Worm (Caenorhabditis elegans) whole organism, L4 larva: Measurements from ENCODE around the gene F31E8.5.

Experiments
- F10B5.3 ChIP-seq: sonication (generic microtip); optimal IDR thresholded peaks from 2 replicates; lab custom pipeline; 2016; ENCODE audit warnings: mild to moderate bottlenecking, missing genetic modification characterization, missing compliant biosample characterization
- F26F4.8 ChIP-seq: fragments of 200-800 bp; sonication (Bioruptor generic); conservative IDR thresholded peaks from 2 replicates; pipeline ENCODE4 v1.3.6; 2022; ENCODE audit warnings: missing genetic modification characterization, missing compliant biosample characterization
- F49E8.2 ChIP-seq: sonication (generic microtip); optimal IDR thresholded peaks from 2 replicates; lab custom pipeline; 2016; ENCODE audit warnings: missing compliant biosample characterization, mild to moderate bottlenecking, missing genetic modification characterization, borderline replicate concordance
- R02D3.7 ChIP-seq: fragments of 150-350 bp; sonication (generic microtip); optimal IDR thresholded peaks from 3 replicates; lab custom pipeline; 2014; ENCODE audit warnings: missing biosample characterization, missing genetic modification characterization
- T20F7.1 ChIP-seq: fragments of 200-800 bp; sonication (Bioruptor generic); optimal IDR thresholded peaks from 2 replicates; lab custom pipeline; 2018; ENCODE audit warnings: mild to moderate bottlenecking, missing genetic modification characterization, missing compliant biosample characterization
- T26A8.4 ChIP-seq: fragments of 200-800 bp; sonication (Bioruptor generic); IDR thresholded peaks from 2 replicates; pipeline ENCODE4 v1.3.6; 2022; ENCODE audit warnings: missing genetic modification characterization, missing compliant biosample characterization
- Y105C5A.15 ChIP-seq: fragments of 200-800 bp; sonication (Bioruptor generic); IDR thresholded peaks from 2 replicates; pipeline ENCODE4 v1.3.6; 2022; ENCODE audit warnings: missing genetic modification characterization, missing compliant biosample characterization
- aha-1 ChIP-seq: fragments of 150-350 bp; peaks from one replicate; lab custom pipeline; 2014; ENCODE audit warnings: missing biosample characterization, missing genetic modification characterization
- ceh-28 ChIP-seq: fragments of 150-350 bp; optimal IDR thresholded peaks from 2 replicates; lab custom pipeline; 2014; ENCODE audit warnings: missing biosample characterization, missing genetic modification reagents, missing genetic modification characterization
- ceh-44 ChIP-seq: fragments of 200-800 bp; sonication (Bioruptor generic); IDR thresholded peaks from 2 replicates; pipeline ENCODE4 v1.3.6; 2022; ENCODE audit warnings: missing genetic modification reagents, missing genetic modification characterization, missing compliant biosample characterization
- ces-1 ChIP-seq: fragments of 150-350 bp; sonication (generic microtip); optimal IDR thresholded peaks from 4 replicates; lab custom pipeline; 2014; ENCODE audit warnings: missing biosample characterization, missing genetic modification reagents, missing genetic modification characterization
- ctbp-1 ChIP-seq: fragments of 200-800 bp; sonication (Bioruptor generic); IDR thresholded peaks from 2 replicates; pipeline ENCODE4 v1.3.6; 2022; ENCODE audit warnings: missing genetic modification reagents, missing genetic modification characterization, missing compliant biosample characterization
- daf-16 ChIP-seq, 3 experiments: sonication (generic microtip); optimal IDR thresholded peaks; 2 replicates each; lab custom pipeline; 2016 to 2017; ENCODE audit warnings: missing genetic modification characterization in 3 of 3, missing genetic modification reagents in 3 of 3, mild to moderate bottlenecking in 2 of 3, missing compliant biosample characterization in 2 of 3, missing biosample characterization in 1 of 3, moderate library complexity in 1 of 3
- daf-19 ChIP-seq: fragments of 200-800 bp; sonication (Bioruptor generic); conservative IDR thresholded peaks from 2 replicates; pipeline ENCODE4 v1.3.6; 2022; ENCODE audit warnings: missing genetic modification characterization, missing compliant biosample characterization
- daf-8 ChIP-seq: fragments of 200-800 bp; sonication (Bioruptor generic); IDR thresholded peaks from 2 replicates; pipeline ENCODE4 v1.3.6; 2022; ENCODE audit warnings: missing genetic modification characterization, missing compliant biosample characterization
- dmd-6 ChIP-seq: fragments of 200-800 bp; sonication (Bioruptor generic); IDR thresholded peaks from 2 replicates; pipeline ENCODE4 v1.3.6; 2022; ENCODE audit warnings: missing genetic modification reagents, missing genetic modification characterization, missing compliant biosample characterization
- dmd-9 ChIP-seq: fragments of 200-800 bp; sonication (Bioruptor generic); IDR thresholded peaks from 2 replicates; pipeline ENCODE4 v1.3.6; 2022; ENCODE audit warnings: missing genetic modification reagents, missing genetic modification characterization, missing compliant biosample characterization
- dpl-1 ChIP-seq: fragments of 150-350 bp; optimal IDR thresholded peaks from 2 replicates; lab custom pipeline; 2014; ENCODE audit warnings: missing biosample characterization, missing genetic modification reagents, missing genetic modification characterization
- dve-1 ChIP-seq: sonication (generic microtip); optimal IDR thresholded peaks from 2 replicates; lab custom pipeline; 2017; ENCODE audit warnings: antibody characterized with exemption, mild to moderate bottlenecking, missing genetic modification characterization, missing compliant biosample characterization; ENCODE audit not compliant: insufficient read depth
- egl-27 ChIP-seq: sonication (generic microtip); optimal IDR thresholded peaks from 3 replicates; lab custom pipeline; 2017; ENCODE audit warnings: missing biosample characterization, missing genetic modification reagents, missing genetic modification characterization
- fos-1 ChIP-seq: fragments of 150-350 bp; optimal IDR thresholded peaks from 2 replicates; lab custom pipeline; 2014; ENCODE audit warnings: missing biosample characterization, missing genetic modification characterization
- hif-1 ChIP-seq, 2 experiments: sonication (generic microtip); optimal IDR thresholded peaks; 2 replicates each; lab custom pipeline; 2016 to 2017; ENCODE audit warnings: missing compliant biosample characterization in 2 of 2, missing genetic modification characterization in 2 of 2, missing genetic modification reagents in 2 of 2, missing genotype in 2 of 2, mild to moderate bottlenecking in 1 of 2
- hlh-11 ChIP-seq: fragments of 200-800 bp; sonication (Bioruptor generic); optimal IDR thresholded peaks from 2 replicates; lab custom pipeline; 2018; ENCODE audit warnings: mild to moderate bottlenecking, missing genetic modification characterization, missing compliant biosample characterization
- hlh-30 ChIP-seq: sonication (generic microtip); optimal IDR thresholded peaks from 2 replicates; lab custom pipeline; 2017; ENCODE audit warnings: antibody characterized with exemption, mild to moderate bottlenecking, missing genetic modification characterization, missing compliant biosample characterization; ENCODE audit not compliant: insufficient read depth
- lin-1 ChIP-seq: fragments of 200-800 bp; sonication (Bioruptor generic); IDR thresholded peaks from 2 replicates; pipeline ENCODE4 v1.3.6; 2022; ENCODE audit warnings: missing genetic modification reagents, missing genetic modification characterization, missing compliant biosample characterization
- lin-13 ChIP-seq: fragments of 150-350 bp; optimal IDR thresholded peaks from 2 replicates; lab custom pipeline; 2014; ENCODE audit warnings: missing biosample characterization, missing genetic modification reagents, missing genetic modification characterization
- lin-29 ChIP-seq: fragments of 200-800 bp; sonication (Bioruptor generic); IDR thresholded peaks from 2 replicates; pipeline ENCODE4 v1.3.6; 2022; ENCODE audit warnings: missing genetic modification reagents, missing genetic modification characterization, missing compliant biosample characterization
- lin-39 ChIP-seq: fragments of 150-350 bp; optimal IDR thresholded peaks from 2 replicates; lab custom pipeline; 2014; ENCODE audit warnings: missing biosample characterization, missing genetic modification reagents, missing genetic modification characterization
- lsy-2 ChIP-seq, 2 experiments: fragments of 150-350 bp in 1 of 2; sonication (generic microtip) in 1 of 2; optimal IDR thresholded peaks; 2 replicates each; lab custom pipeline; 2014 to 2017; ENCODE audit warnings: missing biosample characterization in 2 of 2, missing genetic modification characterization in 2 of 2
- mdl-1 ChIP-seq, 2 experiments: fragments of 150-350 bp in 1 of 2; sonication (generic microtip) in 1 of 2; optimal IDR thresholded peaks; 2 replicates each; lab custom pipeline; 2014 to 2017; ENCODE audit warnings: missing biosample characterization in 2 of 2, missing genetic modification characterization in 2 of 2
- mep-1 ChIP-seq: fragments of 150-350 bp; sonication (generic microtip); optimal IDR thresholded peaks from 3 replicates; lab custom pipeline; 2014; ENCODE audit warnings: missing biosample characterization, missing genetic modification characterization
- mes-2 ChIP-seq: sonication (generic microtip); optimal IDR thresholded peaks from 2 replicates; lab custom pipeline; 2016; ENCODE audit warnings: missing genotype, mild to moderate bottlenecking, missing genetic modification characterization, missing compliant biosample characterization; ENCODE audit not compliant: poor library complexity, severe bottlenecking
- nhr-10 ChIP-seq: fragments of 150-350 bp; optimal IDR thresholded peaks from 2 replicates; lab custom pipeline; 2014; ENCODE audit warnings: missing biosample characterization, missing genetic modification characterization
- nhr-111 ChIP-seq: fragments of 200-800 bp; sonication (Bioruptor generic); optimal IDR thresholded peaks from 2 replicates; lab custom pipeline; 2018; ENCODE audit warnings: mild to moderate bottlenecking, missing genetic modification characterization, missing compliant biosample characterization
- nhr-25 ChIP-seq: sonication (generic microtip); optimal IDR thresholded peaks from 2 replicates; lab custom pipeline; 2017; ENCODE audit warnings: missing genetic modification characterization, mild to moderate bottlenecking, missing compliant biosample characterization, antibody characterized with exemption, moderate library complexity, borderline replicate concordance; ENCODE audit not compliant: insufficient read depth
- nhr-28 ChIP-seq: fragments of 150-350 bp; optimal IDR thresholded peaks from 2 replicates; lab custom pipeline; 2014; ENCODE audit warnings: missing biosample characterization, missing genetic modification characterization
- nhr-42 ChIP-seq: fragments of 200-800 bp; sonication (Bioruptor generic); IDR thresholded peaks from 2 replicates; pipeline ENCODE4 v1.3.6; 2022; ENCODE audit warnings: missing genetic modification characterization, missing compliant biosample characterization
- nhr-6 ChIP-seq: fragments of 150-350 bp; optimal IDR thresholded peaks from 2 replicates; lab custom pipeline; 2014; ENCODE audit warnings: missing biosample characterization, missing genetic modification characterization
- nhr-76 ChIP-seq: fragments of 150-350 bp; optimal IDR thresholded peaks from 2 replicates; lab custom pipeline; 2014; ENCODE audit warnings: missing biosample characterization, missing genetic modification characterization
- nhr-77 ChIP-seq: fragments of 150-350 bp; optimal IDR thresholded peaks from 2 replicates; lab custom pipeline; 2014; ENCODE audit warnings: missing biosample characterization, missing genetic modification characterization
- php-3 ChIP-seq: fragments of 200-800 bp; sonication (Bioruptor generic); IDR thresholded peaks from 2 replicates; pipeline ENCODE4 v1.3.6; 2022; ENCODE audit warnings: missing genetic modification reagents, missing genetic modification characterization, missing compliant biosample characterization
- set-16 ChIP-seq: fragments of 200-800 bp; sonication (Bioruptor generic); IDR thresholded peaks from 2 replicates; pipeline ENCODE4 v1.3.6; 2022; ENCODE audit warnings: missing genetic modification reagents, missing genetic modification characterization, missing compliant biosample characterization
- snpc-1.2 ChIP-seq: fragments of 200-800 bp; sonication (Bioruptor generic); IDR thresholded peaks from 2 replicates; pipeline ENCODE4 v1.3.6; 2022; ENCODE audit warnings: missing genetic modification reagents, missing genetic modification characterization, missing compliant biosample characterization
- spr-3 ChIP-seq: fragments of 200-800 bp; sonication (Bioruptor generic); optimal IDR thresholded peaks from 2 replicates; lab custom pipeline; 2018; ENCODE audit warnings: mild to moderate bottlenecking, missing genetic modification characterization, missing compliant biosample characterization
- tra-1 ChIP-seq: fragments of 200-800 bp; sonication (Bioruptor generic); IDR thresholded peaks from 2 replicates; pipeline ENCODE4 v1.3.6; 2022; ENCODE audit warnings: missing genetic modification reagents, missing genetic modification characterization, missing compliant biosample characterization
- unc-62 ChIP-seq, 3 experiments: fragments of 150-350 bp in 1 of 3; sonication (generic microtip); optimal IDR thresholded peaks in 2 of 3; peaks in 1 of 3; 1 replicate in 1 of 3; 2 replicates in 2 of 3; lab custom pipeline; 2014 to 2017; ENCODE audit warnings: missing biosample characterization in 3 of 3, missing genetic modification characterization in 3 of 3, missing genetic modification reagents in 3 of 3, missing genotype in 1 of 3
- zag-1 ChIP-seq: fragments of 150-350 bp; optimal IDR thresholded peaks from 2 replicates; lab custom pipeline; 2014; ENCODE audit warnings: missing biosample characterization, missing genetic modification characterization
- zfp-2 ChIP-seq: sonication (generic microtip); optimal IDR thresholded peaks from 2 replicates; lab custom pipeline; 2016; ENCODE audit warnings: mild to moderate bottlenecking, missing genetic modification characterization, missing compliant biosample characterization
- zip-11 ChIP-seq: fragments of 200-800 bp; sonication (Bioruptor generic); IDR thresholded peaks from 2 replicates; pipeline ENCODE4 v1.3.6; 2022; ENCODE audit warnings: missing genetic modification characterization, missing compliant biosample characterization
- ztf-7 ChIP-seq: fragments of 150-350 bp; optimal IDR thresholded peaks from 2 replicates; lab custom pipeline; 2014; ENCODE audit warnings: missing biosample characterization, missing genetic modification characterization

The F31E8.5 gene

ce11 chrII:6829108-6829507 lies 22.0 kb upstream of the F31E8.5 start:
- TF ChIP-seq R02D3.7 (tag; lab: Kevin White, UChicago), result no peak
- TF ChIP-seq nhr-42 (GFP tag; lab: Robert Waterston, UW), result no peak
- TF ChIP-seq T20F7.1 (GFP tag; lab: Kevin White, UChicago), result no peak
- 0 out of 2 replicates have a peak, but pooled peaks have one; percentile 13 for TF ChIP-seq lin-1
- TF ChIP-seq F49E8.2 (tag; lab: Kevin White, UChicago), result no peak
- no peak for TF ChIP-seq F26F4.8
- TF ChIP-seq ztf-7 (tag; lab: Kevin White, UChicago), result no peak
- no peak for TF ChIP-seq nhr-76 (tag; lab: Kevin White, UChicago)
- TF ChIP-seq spr-3 (GFP tag; lab: Kevin White, UChicago), result no peak
- no peak for TF ChIP-seq dmd-9 (GFP tag; lab: Robert Waterston, UW)
- no peak for TF ChIP-seq lin-29
- TF ChIP-seq ces-1, result no peak
- peak; percentile 60; the same call in 1 of the 2 replicates for TF ChIP-seq dmd-6 (GFP tag; lab: Robert Waterston, UW)
- peak; percentile 79 for TF ChIP-seq hlh-11 (tag; lab: Kevin White, UChicago)
- TF ChIP-seq nhr-6, result peak; percentile 58
- no peak for TF ChIP-seq Y105C5A.15 (GFP tag; lab: Robert Waterston, UW)
- TF ChIP-seq ceh-44, result no peak
- TF ChIP-seq lin-13 (GFP tag; lab: Kevin White, UChicago), result peak; percentile 10
- peak in 1 of 2 experiments; percentile 29 for TF ChIP-seq mdl-1 (tag; optimal IDR thresholded peaks at IDR 0.05; lab: Kevin White, UChicago)
- no peak for TF ChIP-seq zag-1 (tag; lab: Kevin White, UChicago)
- TF ChIP-seq fos-1 (tag; lab: Kevin White, UChicago), result no peak
- TF ChIP-seq zfp-2 (tag; lab: Kevin White, UChicago), result no peak
- no peak for TF ChIP-seq daf-16 (GFP tag; optimal IDR thresholded peaks at IDR 0.05; lab: Kevin White, UChicago)
- peak; percentile 36 for TF ChIP-seq daf-16 (tag; optimal IDR thresholded peaks at IDR 0.05; lab: Kevin White, UChicago)
- TF ChIP-seq daf-19 (GFP tag; lab: Robert Waterston, UW), result no peak
- TF ChIP-seq php-3 (GFP tag; lab: Robert Waterston, UW), result no peak
- TF ChIP-seq hlh-30, result peak; percentile 72
- TF ChIP-seq lsy-2 (tag; optimal IDR thresholded peaks at IDR 0.05; lab: Kevin White, UChicago), result peak; percentile 44 to 51
- no peak for TF ChIP-seq snpc-1.2 (GFP tag; lab: Robert Waterston, UW)
- peak; percentile 10 for TF ChIP-seq mes-2 (tag; lab: Kevin White, UChicago)
- TF ChIP-seq nhr-25, result peak; percentile 28
- TF ChIP-seq mep-1, result peak; percentile 31
- 0 out of 2 replicates have a peak, but pooled peaks have one; percentile 38 for TF ChIP-seq tra-1 (GFP tag; lab: Robert Waterston, UW)
- TF ChIP-seq daf-8 (GFP tag; lab: Robert Waterston, UW), result no peak
- TF ChIP-seq T26A8.4 (GFP tag; lab: Robert Waterston, UW), result no peak
- TF ChIP-seq lin-39, result no peak
- no peak for TF ChIP-seq dpl-1
- no peak for TF ChIP-seq aha-1 (tag; lab: Kevin White, UChicago)
- peak in 1 of 2 experiments; percentile 99 for TF ChIP-seq unc-62 (GFP tag; optimal IDR thresholded peaks at IDR 0.05 in 1 of 2; lab: Kevin White, UChicago)
- TF ChIP-seq unc-62 (tag; optimal IDR thresholded peaks at IDR 0.05; lab: Kevin White, UChicago), result no peak
- no peak for TF ChIP-seq ctbp-1 (GFP tag; lab: Robert Waterston, UW)
- peak; percentile 66 for TF ChIP-seq dve-1
- peak; percentile 0 for TF ChIP-seq nhr-10 (tag; lab: Kevin White, UChicago)
- no peak for TF ChIP-seq hif-1 (tag; optimal IDR thresholded peaks at IDR 0.05; lab: Kevin White, UChicago)
- TF ChIP-seq egl-27 (tag; lab: Kevin White, UChicago), result no peak
- TF ChIP-seq zip-11, result no peak
- TF ChIP-seq nhr-111 (GFP tag; lab: Kevin White, UChicago), result no peak
- TF ChIP-seq F10B5.3, result no peak
- TF ChIP-seq nhr-77, result no peak
- peak; percentile 84 for TF ChIP-seq nhr-28 (tag; lab: Kevin White, UChicago)
- no peak for TF ChIP-seq set-16
- TF ChIP-seq ceh-28 (tag; lab: Kevin White, UChicago), result no peak
